Worm (Caenorhabditis elegans): Measurements from ENCODE around the gene mel-32.

The mel-32 gene

DNA sequence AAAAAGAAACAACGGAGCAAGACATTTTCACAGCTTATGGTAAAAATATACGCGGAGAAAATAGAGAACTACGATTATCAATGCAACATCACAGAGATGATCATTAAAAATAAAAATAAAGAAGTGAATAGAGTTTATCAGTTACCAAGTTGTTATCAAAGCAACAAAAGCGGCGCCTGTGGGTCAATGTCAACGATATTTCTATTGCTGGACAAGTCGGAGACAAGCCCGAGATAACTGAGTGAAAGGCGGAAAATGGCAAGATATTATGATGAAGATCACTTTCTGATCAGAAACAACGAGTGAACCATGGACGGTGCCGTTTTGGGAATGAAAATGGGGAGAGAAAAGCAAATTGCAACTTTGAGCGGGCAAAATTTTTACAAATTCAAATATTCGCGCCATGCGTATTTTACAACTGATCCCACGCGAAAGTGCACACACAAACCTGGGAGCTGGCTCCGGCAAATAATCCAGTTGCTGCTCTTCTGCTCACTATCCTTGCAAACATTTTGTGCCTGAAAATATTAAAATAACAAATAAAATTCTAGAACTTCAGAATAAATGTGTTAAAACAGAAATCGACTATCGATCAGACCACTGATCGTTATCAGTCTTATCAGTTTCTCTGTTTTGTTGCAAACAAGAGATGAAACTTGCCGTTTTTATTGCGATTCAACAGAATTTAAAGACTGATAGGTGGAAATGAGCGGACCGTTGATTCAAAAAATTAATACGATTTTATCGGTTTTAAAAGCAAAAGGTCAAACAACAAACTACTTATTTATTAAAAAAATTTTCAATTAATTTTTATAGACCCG, at the start of gene mel-32:
Gene mel-32 (minus strand): TSS at position 696 of the 821 bp plus-strand sequence.
- 0 out of 2 replicates have a peak, but pooled peaks have one; percentile 33 for TF ChIP-seq ztf-28 (GFP tag; IDR thresholded peaks at IDR 0.05)
- peak; percentile 49 for TF ChIP-seq mcd-1 (GFP tag; IDR thresholded peaks at IDR 0.05)
- no peak for TF ChIP-seq ets-4 (GFP tag; optimal IDR thresholded peaks at IDR 0.05)
- peak; percentile 84 for TF ChIP-seq dox-1 (GFP tag; IDR thresholded peaks at IDR 0.05)
- TF ChIP-seq cebp-2 (GFP tag; IDR thresholded peaks at IDR 0.05) = no peak
- peak; percentile 75 for TF ChIP-seq B0019.2 (GFP tag; conservative IDR thresholded peaks at IDR 0.05)
- TF ChIP-seq rec-8 (tag; optimal IDR thresholded peaks at IDR 0.05) = no peak
- TF ChIP-seq F39B2.1 (GFP tag; IDR thresholded peaks at IDR 0.05) = no peak
- TF ChIP-seq F57A8.1 (GFP tag; optimal IDR thresholded peaks at IDR 0.05) = no peak
- no peak for TF ChIP-seq mxl-1 (tag; optimal IDR thresholded peaks at IDR 0.05)
- peak; percentile 12 for TF ChIP-seq hrde-1 (tag; optimal IDR thresholded peaks at IDR 0.05; ENCODE audit: borderline replicate concordance)
- TF ChIP-seq dpl-1 (GFP tag; optimal IDR thresholded peaks at IDR 0.05) = peak; percentile 89
- no peak for TF ChIP-seq F49E8.2 (tag; optimal IDR thresholded peaks at IDR 0.05; ENCODE audit: insufficient read depth)
- TF ChIP-seq B0261.1 (tag; optimal IDR thresholded peaks at IDR 0.05) = no peak
- no peak for TF ChIP-seq F57C9.4 (tag; optimal IDR thresholded peaks at IDR 0.05)
- no peak for TF ChIP-seq T07F8.4 (tag; optimal IDR thresholded peaks at IDR 0.05)
- no peak for TF ChIP-seq egl-18 (GFP tag; IDR thresholded peaks at IDR 0.05)
- TF ChIP-seq akir-1 (GFP tag; optimal IDR thresholded peaks at IDR 0.05) = no peak
- TF ChIP-seq Y79H2A.3 (GFP tag; conservative IDR thresholded peaks at IDR 0.05) = peak; percentile 72; the same call in 1 of the 2 replicates
- TF ChIP-seq lir-1 (GFP tag; conservative IDR thresholded peaks at IDR 0.05) = peak; percentile 82
- no peak for TF ChIP-seq hlh-12 (tag; optimal IDR thresholded peaks at IDR 0.05)
- 0 out of 2 replicates have a peak, but pooled peaks have one; percentile 36 for TF ChIP-seq Y67H2A.10 (GFP tag; conservative IDR thresholded peaks at IDR 0.05)
- no peak for TF ChIP-seq bed-1 (GFP tag; IDR thresholded peaks at IDR 0.05)
- no peak for TF ChIP-seq madf-3 (GFP tag; IDR thresholded peaks at IDR 0.05)
- TF ChIP-seq gei-17 (GFP tag; optimal IDR thresholded peaks at IDR 0.05) = no peak
- TF ChIP-seq F37B4.10 (GFP tag; IDR thresholded peaks at IDR 0.05) = no peak
- TF ChIP-seq madf-10 (tag; optimal IDR thresholded peaks at IDR 0.05) = no peak
- TF ChIP-seq dpff-1 (tag; optimal IDR thresholded peaks at IDR 0.05) = no peak
- peak; percentile 55 for TF ChIP-seq zim-3 (tag; optimal IDR thresholded peaks at IDR 0.05)
- no peak for TF ChIP-seq mes-4 (tag; optimal IDR thresholded peaks at IDR 0.05)
- TF ChIP-seq C06A6.2 (GFP tag; conservative IDR thresholded peaks at IDR 0.05) = no peak
- no peak for TF ChIP-seq fkh-3 (tag; optimal IDR thresholded peaks at IDR 0.05)
- TF ChIP-seq attf-6 (GFP tag; IDR thresholded peaks at IDR 0.05) = 0 out of 2 replicates have a peak, but pooled peaks have one; percentile 58
- peak; percentile 48 for TF ChIP-seq unc-130 (GFP tag; optimal IDR thresholded peaks at IDR 0.05)
- TF ChIP-seq tbp1 (GFP tag; optimal IDR thresholded peaks at IDR 0.05) = peak; percentile 24
- TF ChIP-seq efl-1 (GFP tag; optimal IDR thresholded peaks at IDR 0.05) = peak; percentile 97
- TF ChIP-seq nhr-80 (tag; optimal IDR thresholded peaks at IDR 0.05) = peak; percentile 17
- TF ChIP-seq F52B5.7 (tag; optimal IDR thresholded peaks at IDR 0.05) = no peak
- TF ChIP-seq nfya-1 (tag; optimal IDR thresholded peaks at IDR 0.05; ENCODE audit: borderline replicate concordance, insufficient read depth) = no peak
- no peak for TF ChIP-seq T26A5.8 (tag; optimal IDR thresholded peaks at IDR 0.05)
- TF ChIP-seq snpc-3.4 (tag; optimal IDR thresholded peaks at IDR 0.05) = no peak
- peak; percentile 76; the same call in 1 of the 2 replicates for TF ChIP-seq Y53G8AR.9 (GFP tag; conservative IDR thresholded peaks at IDR 0.05)
- TF ChIP-seq snpc-4 (GFP tag; optimal IDR thresholded peaks at IDR 0.05) = no peak
- peak in 1 of 4 experiments; percentile 11 for TF ChIP-seq snpc-4 (tag; optimal IDR thresholded peaks at IDR 0.05)
- TF ChIP-seq F23B12.7 (tag; optimal IDR thresholded peaks at IDR 0.05; ENCODE audit: insufficient read depth) = peak; percentile 10
- TF ChIP-seq F10E7.11 (tag; optimal IDR thresholded peaks at IDR 0.05) = no peak
- TF ChIP-seq ccch-3 (GFP tag; optimal IDR thresholded peaks at IDR 0.05) = no peak

Data from whole organism, young adult.